Worm (Caenorhabditis elegans) whole organism, L3 larva: ENCODE results near the gene tag-343.

Source experiments
- ZK546.5 ChIP-seq: sonication (generic microtip); optimal IDR thresholded peaks from 2 replicates; lab custom pipeline; 2017; ENCODE audit warnings: missing biosample characterization, missing genetic modification characterization
- aly-2 ChIP-seq: fragments of 150-350 bp; optimal IDR thresholded peaks from 2 replicates; lab custom pipeline; 2014; ENCODE audit warnings: missing biosample characterization, missing genetic modification characterization
- ama-1 ChIP-seq: fragments of 150-350 bp; optimal IDR thresholded peaks from 2 replicates; lab custom pipeline; 2018
- ceh-16 ChIP-seq: sonication (generic microtip); optimal IDR thresholded peaks from 2 replicates; lab custom pipeline; 2017; ENCODE audit warnings: missing biosample characterization, missing genetic modification characterization
- ceh-9 ChIP-seq: sonication (generic microtip); optimal IDR thresholded peaks from 2 replicates; lab custom pipeline; 2018; ENCODE audit warnings: missing biosample characterization, missing genetic modification characterization
- daf-12 ChIP-seq: fragments of 150-350 bp; optimal IDR thresholded peaks from 2 replicates; lab custom pipeline; 2014; ENCODE audit warnings: missing biosample characterization, missing genetic modification reagents, missing genetic modification characterization
- egl-5 ChIP-seq: fragments of 150-350 bp; optimal IDR thresholded peaks from 2 replicates; lab custom pipeline; 2017; ENCODE audit warnings: missing biosample characterization, missing genetic modification reagents, missing genetic modification characterization, inconsistent platforms
- elt-1 ChIP-seq: fragments of 150-350 bp; optimal IDR thresholded peaks from 2 replicates; lab custom pipeline; 2014; ENCODE audit warnings: missing biosample characterization, missing genetic modification characterization
- elt-2 ChIP-seq: sonication (generic microtip); optimal IDR thresholded peaks from 2 replicates; lab custom pipeline; 2016; ENCODE audit warnings: missing genetic modification reagents, mild to moderate bottlenecking, missing genetic modification characterization, missing compliant biosample characterization
- elt-3 ChIP-seq, 3 experiments: fragments of 150-350 bp in 1 of 3; sonication (generic microtip) in 2 of 3; optimal IDR thresholded peaks; 2 replicates in 2 of 3; 4 replicates in 1 of 3; lab custom pipeline; 2014 to 2017; ENCODE audit warnings: missing biosample characterization in 3 of 3, missing genetic modification characterization in 3 of 3
- eor-1 ChIP-seq, 2 experiments: fragments of 150-350 bp; optimal IDR thresholded peaks; 2 replicates each; lab custom pipeline; 2014 to 2018; ENCODE audit warnings: missing biosample characterization in 2 of 2, missing genetic modification characterization in 2 of 2
- fkh-10 ChIP-seq: sonication (generic microtip); optimal IDR thresholded peaks from 2 replicates; lab custom pipeline; 2017; ENCODE audit warnings: missing biosample characterization, missing genetic modification reagents, missing genetic modification characterization
- fkh-2 ChIP-seq: fragments of 150-350 bp; optimal IDR thresholded peaks from 2 replicates; lab custom pipeline; 2014; ENCODE audit warnings: missing biosample characterization, missing genetic modification reagents, missing genetic modification characterization
- fos-1 ChIP-seq: fragments of 150-350 bp; optimal IDR thresholded peaks from 2 replicates; lab custom pipeline; 2014; ENCODE audit warnings: missing biosample characterization, missing genetic modification characterization
- hmg-11 ChIP-seq: sonication (generic microtip); optimal IDR thresholded peaks from 2 replicates; lab custom pipeline; 2016; ENCODE audit warnings: missing genetic modification characterization, missing compliant biosample characterization
- lin-39 ChIP-seq: fragments of 150-350 bp; optimal IDR thresholded peaks from 2 replicates; lab custom pipeline; 2018; ENCODE audit warnings: missing biosample characterization, missing genetic modification reagents, missing genetic modification characterization
- lsy-12 ChIP-seq: sonication (generic microtip); optimal IDR thresholded peaks from 2 replicates; lab custom pipeline; 2016; ENCODE audit warnings: mild to moderate bottlenecking, missing genetic modification characterization, missing compliant biosample characterization
- mml-1 ChIP-seq: fragments of 150-350 bp; sonication (generic microtip); optimal IDR thresholded peaks from 3 replicates; lab custom pipeline; 2014; ENCODE audit warnings: missing biosample characterization, missing genetic modification characterization
- nfya-1 ChIP-seq: sonication (generic microtip); optimal IDR thresholded peaks from 2 replicates; lab custom pipeline; 2017; ENCODE audit warnings: missing genetic modification characterization, mild to moderate bottlenecking, missing compliant biosample characterization, antibody characterized with exemption, moderate library complexity; ENCODE audit not compliant: insufficient read depth
- nhr-11 ChIP-seq: fragments of 150-350 bp; optimal IDR thresholded peaks from 2 replicates; lab custom pipeline; 2014; ENCODE audit warnings: missing biosample characterization, missing genetic modification characterization
- nhr-12 ChIP-seq: fragments of 150-350 bp; optimal IDR thresholded peaks from 2 replicates; lab custom pipeline; 2014; ENCODE audit warnings: missing biosample characterization, missing genetic modification characterization
- nhr-237 ChIP-seq: fragments of 150-350 bp; optimal IDR thresholded peaks from 2 replicates; lab custom pipeline; 2014; ENCODE audit warnings: missing biosample characterization, missing genetic modification characterization
- nhr-25 ChIP-seq: sonication (generic microtip); optimal IDR thresholded peaks from 2 replicates; lab custom pipeline; 2017; ENCODE audit warnings: missing biosample characterization, missing genetic modification characterization
- nhr-28 ChIP-seq: fragments of 150-350 bp; optimal IDR thresholded peaks from 2 replicates; lab custom pipeline; 2014; ENCODE audit warnings: missing biosample characterization, missing genetic modification characterization
- nhr-43 ChIP-seq: sonication (generic microtip); optimal IDR thresholded peaks from 2 replicates; lab custom pipeline; 2016; ENCODE audit warnings: mild to moderate bottlenecking, missing genetic modification characterization, missing compliant biosample characterization; ENCODE audit not compliant: poor library complexity, severe bottlenecking
- nhr-67 ChIP-seq: fragments of 150-350 bp; optimal IDR thresholded peaks from 2 replicates; lab custom pipeline; 2014; ENCODE audit warnings: missing biosample characterization, missing genetic modification characterization
- nhr-76 ChIP-seq: fragments of 150-350 bp; sonication (generic microtip); optimal IDR thresholded peaks from 5 replicates; lab custom pipeline; 2014; ENCODE audit warnings: missing biosample characterization, missing genetic modification characterization
- nhr-77 ChIP-seq: fragments of 150-350 bp; optimal IDR thresholded peaks from 2 replicates; lab custom pipeline; 2014; ENCODE audit warnings: missing biosample characterization, missing genetic modification characterization
- pha-4 ChIP-seq: fragments of 150-350 bp; optimal IDR thresholded peaks from 2 replicates; lab custom pipeline; 2014; ENCODE audit warnings: missing biosample characterization, missing genetic modification reagents, missing genetic modification characterization
- pqm-1 ChIP-seq: fragments of 150-350 bp; optimal IDR thresholded peaks from 2 replicates; lab custom pipeline; 2017; ENCODE audit warnings: missing biosample characterization, missing genetic modification characterization, inconsistent platforms
- sea-2 ChIP-seq: fragments of 150-350 bp; sonication (generic microtip); optimal IDR thresholded peaks from 4 replicates; lab custom pipeline; 2014; ENCODE audit warnings: missing biosample characterization, missing genetic modification reagents, missing genetic modification characterization
- skn-1 ChIP-seq: fragments of 150-350 bp; optimal IDR thresholded peaks from 2 replicates; lab custom pipeline; 2014; ENCODE audit warnings: missing biosample characterization, missing genetic modification characterization
- tbx-2 ChIP-seq: sonication (generic microtip); optimal IDR thresholded peaks from 2 replicates; lab custom pipeline; 2016; ENCODE audit warnings: mild to moderate bottlenecking, missing genetic modification characterization, missing compliant biosample characterization
- unc-39 ChIP-seq: sonication (generic microtip); optimal IDR thresholded peaks from 4 replicates; lab custom pipeline; 2017; ENCODE audit warnings: missing biosample characterization, missing genetic modification characterization

The tag-343 gene

DNA sequence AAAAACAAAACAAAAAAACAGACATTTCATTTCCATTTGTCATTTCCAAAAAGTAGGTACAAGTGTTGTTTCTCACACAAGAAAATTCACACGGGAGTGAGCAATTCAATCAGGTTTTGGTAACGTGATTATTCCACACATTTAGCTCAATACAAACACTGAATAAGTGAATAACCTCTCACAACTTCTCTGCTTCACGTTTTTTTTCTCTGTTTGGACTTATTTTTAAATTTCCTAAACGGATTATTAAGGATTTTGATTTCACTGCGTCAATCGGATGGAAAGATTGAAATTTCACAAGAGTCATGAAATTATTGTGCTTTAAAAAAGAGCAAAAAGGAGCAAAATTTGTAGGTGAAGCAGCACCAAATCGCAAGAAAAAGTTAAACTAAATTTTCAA, 14.3 kb downstream of the tag-343 start:
- TF ChIP-seq ceh-9 (tag; lab: Kevin White, UChicago) (no peak), nhr-77 (tag; lab: Kevin White, UChicago) (no peak), fkh-10 (no peak), fkh-2 (tag; lab: Kevin White, UChicago) (no peak), aly-2 (tag; lab: Kevin White, UChicago) (no peak), lin-39 (tag; lab: Kevin White, UChicago) (no peak), ceh-16 (tag; lab: Kevin White, UChicago) (no peak), elt-3 (tag; optimal IDR thresholded peaks at IDR 0.05; lab: Kevin White, UChicago) (no peak), egl-5 (tag; lab: Kevin White, UChicago) (no peak), pha-4 (tag; lab: Kevin White, UChicago) (no peak), fos-1 (tag; lab: Kevin White, UChicago) (no peak), elt-2 (tag; lab: Kevin White, UChicago) (no peak), nhr-11 (no peak), pqm-1 (no peak), eor-1 (tag; optimal IDR thresholded peaks at IDR 0.05; lab: Kevin White, UChicago) (no peak), ZK546.5 (tag; lab: Kevin White, UChicago) (no peak)

DNA sequence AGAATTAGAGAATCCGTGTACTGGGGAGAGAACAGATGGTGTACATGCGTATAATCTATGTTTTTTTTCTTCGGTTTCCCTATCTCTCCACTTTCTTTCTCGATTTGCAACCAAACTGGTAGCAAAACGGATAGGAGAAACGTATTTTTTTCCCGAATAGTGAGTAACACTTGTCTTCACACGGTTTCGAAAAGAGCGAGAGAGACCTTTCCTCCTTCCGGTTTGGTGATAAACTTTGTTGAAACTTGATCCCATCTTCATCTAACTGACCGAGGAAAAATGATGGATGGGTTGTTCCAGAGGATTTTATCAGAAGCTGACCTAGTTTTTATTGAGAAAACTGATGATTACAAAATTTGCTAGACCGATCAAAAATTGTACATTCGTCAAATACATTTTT, 16.2 kb downstream of the tag-343 start:
- TF ChIP-seq elt-1 (tag; lab: Kevin White, UChicago) (no peak), elt-3 (tag; optimal IDR thresholded peaks at IDR 0.05; lab: Kevin White, UChicago) (peak in 1 of 3 experiments; percentile 43)

DNA sequence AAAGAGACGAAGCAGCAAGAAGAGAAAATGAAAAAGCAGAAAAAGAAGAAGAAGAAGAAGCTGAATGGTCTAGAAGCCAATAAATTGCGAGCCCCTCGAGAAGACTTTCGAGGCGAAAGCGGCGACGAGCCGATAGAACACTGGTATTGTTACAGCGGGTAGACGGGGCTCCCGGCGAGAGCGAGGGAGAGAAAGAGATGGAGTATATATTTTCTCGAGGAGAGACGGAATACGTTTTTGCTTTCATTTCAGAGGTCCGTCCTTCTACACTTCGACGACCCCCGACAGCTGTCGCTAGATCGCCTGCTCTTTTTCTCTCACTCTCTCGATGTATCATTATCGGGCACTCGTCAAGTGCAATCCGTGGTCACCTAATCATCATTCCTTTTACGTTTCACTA, 19.2 kb downstream of the tag-343 start:
- peak; percentile 29 for TF ChIP-seq lin-39 (tag; lab: Kevin White, UChicago)
- TF ChIP-seq unc-39 (tag; lab: Kevin White, UChicago) = no peak
- TF ChIP-seq, all 47 proteins: peak for 1

DNA sequence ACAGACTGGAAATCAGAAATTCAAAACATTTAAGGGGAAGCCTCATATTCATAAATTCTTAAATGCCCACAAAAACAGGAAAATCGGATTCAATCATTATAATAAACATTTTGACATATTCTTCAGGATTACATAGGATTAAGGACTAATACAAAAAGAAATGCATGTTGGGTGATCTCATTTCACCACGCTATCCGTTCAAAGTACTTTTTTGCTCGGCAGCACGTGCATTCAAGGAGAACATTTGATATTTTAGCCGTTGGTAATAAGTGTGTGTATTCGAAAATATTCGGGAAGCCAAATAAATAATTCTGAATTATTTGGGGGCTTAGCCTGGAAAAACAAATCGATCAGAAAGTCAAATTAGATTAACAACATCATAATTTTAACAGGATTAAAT, 23.9 kb downstream of the tag-343 start:
- TF ChIP-seq skn-1 (tag; lab: Kevin White, UChicago) = no peak
- TF ChIP-seq ZK546.5 (tag; lab: Kevin White, UChicago) = no peak
- no peak for TF ChIP-seq nhr-67 (tag; lab: Kevin White, UChicago)
- no peak for TF ChIP-seq tbx-2
- TF ChIP-seq hmg-11 = no peak
- TF ChIP-seq nhr-12 (tag; lab: Kevin White, UChicago) = no peak
- TF ChIP-seq elt-3 (tag; optimal IDR thresholded peaks at IDR 0.05; lab: Kevin White, UChicago) = no peak
- no peak for TF ChIP-seq nhr-11
- TF ChIP-seq ceh-16 (tag; lab: Kevin White, UChicago) = no peak
- TF ChIP-seq nhr-25 (tag; lab: Kevin White, UChicago) = no peak
- no peak for TF ChIP-seq daf-12
- TF ChIP-seq pqm-1 = no peak
- TF ChIP-seq nhr-237 (tag; lab: Kevin White, UChicago) = no peak
- TF ChIP-seq sea-2 = no peak
- no peak for TF ChIP-seq ama-1 (lab: Kevin White, UChicago)
- TF ChIP-seq nhr-76 = no peak
- no peak for TF ChIP-seq elt-1 (tag; lab: Kevin White, UChicago)
- TF ChIP-seq, all 47 proteins: peak for 0

DNA sequence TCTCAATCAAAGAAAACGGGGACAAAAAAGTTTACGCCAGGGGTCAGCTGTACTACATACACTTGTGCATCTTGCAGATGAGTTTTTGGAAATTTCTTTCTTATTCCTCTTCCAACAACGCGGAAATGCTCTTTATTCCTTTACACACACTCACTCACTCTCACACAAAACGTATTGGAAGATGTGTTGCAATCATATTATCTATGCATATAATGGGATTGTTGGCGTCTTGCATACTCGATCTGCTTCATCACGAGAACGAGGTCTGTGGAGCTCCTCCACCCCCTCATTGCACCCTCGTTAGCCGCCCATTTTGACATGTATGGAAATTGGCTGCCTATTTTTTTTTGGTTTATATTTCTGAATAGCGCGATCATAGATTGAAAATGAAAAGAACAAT, 25.8 kb downstream of the tag-343 start:
- TF ChIP-seq nfya-1 (tag; lab: Kevin White, UChicago) (no peak), nhr-25 (tag; lab: Kevin White, UChicago) (no peak), unc-39 (tag; lab: Kevin White, UChicago) (no peak), egl-5 (tag; lab: Kevin White, UChicago) (no peak), elt-3 (tag; optimal IDR thresholded peaks at IDR 0.05; lab: Kevin White, UChicago) (no peak), nhr-11 (no peak), nhr-28 (tag; lab: Kevin White, UChicago) (no peak), daf-12 (no peak), aly-2 (tag; lab: Kevin White, UChicago) (no peak), ama-1 (lab: Kevin White, UChicago) (no peak), mml-1 (tag; lab: Kevin White, UChicago) (no peak), nhr-43 (tag; lab: Kevin White, UChicago) (no peak), pqm-1 (no peak), eor-1 (tag; optimal IDR thresholded peaks at IDR 0.05; lab: Kevin White, UChicago) (no peak), fkh-10 (no peak), nhr-237 (tag; lab: Kevin White, UChicago) (no peak), lsy-12 (no peak), fos-1 (tag; lab: Kevin White, UChicago) (no peak)
